ENCODE assay signal across 8 worm cellular contexts in genomic region chrX:12989205-12989604, ce11.
TF ChIP-seq lines count a peak whose summit lies in the region.

F11C1.7 (plus strand) TSS chrX:12989344.

TF ChIP-seq in whole organism, L1 larva, 84 proteins besides CTCF, POLR2A, EP300 and RAD21 (continues in another document):
- no peak for TF ChIP-seq egl-13 (tag; optimal IDR thresholded peaks at IDR 0.05; lab: Kevin White, UChicago)
- no peak for TF ChIP-seq tbx-2 (tag; optimal IDR thresholded peaks at IDR 0.05; lab: Kevin White, UChicago)
- TF ChIP-seq ceh-88 (GFP tag; IDR thresholded peaks at IDR 0.05; lab: Robert Waterston, UW) = no peak
- peak; percentile 12 for TF ChIP-seq rnt-1 (tag; optimal IDR thresholded peaks at IDR 0.05; lab: Kevin White, UChicago)
- peak; percentile 10 for TF ChIP-seq snu-23 (GFP tag; optimal IDR thresholded peaks at IDR 0.05; lab: Kevin White, UChicago)
- no peak for TF ChIP-seq unc-130 (tag; optimal IDR thresholded peaks at IDR 0.05; lab: Kevin White, UChicago)
- TF ChIP-seq nhr-76 (tag; optimal IDR thresholded peaks at IDR 0.05; lab: Kevin White, UChicago) = no peak
- no peak for TF ChIP-seq isw-1 (GFP tag; IDR thresholded peaks at IDR 0.05; lab: Robert Waterston, UW)
- TF ChIP-seq pag-3 (tag; optimal IDR thresholded peaks at IDR 0.05; lab: Kevin White, UChicago; ENCODE audit: borderline replicate concordance, insufficient read depth) = no peak
- TF ChIP-seq hpl-2 (GFP tag; optimal IDR thresholded peaks at IDR 0.05; lab: Kevin White, UChicago) = no peak
- no peak for TF ChIP-seq zip-4 (GFP tag; optimal IDR thresholded peaks at IDR 0.05; lab: Kevin White, UChicago)
- TF ChIP-seq fos-1 (tag; optimal IDR thresholded peaks at IDR 0.05; lab: Kevin White, UChicago) = no peak

TF ChIP-seq in whole organism, L2 larva, 48 proteins besides CTCF, POLR2A, EP300 and RAD21:
- peak; percentile 42 for TF ChIP-seq nhr-25 (tag; optimal IDR thresholded peaks at IDR 0.05; lab: Kevin White, UChicago)
- no peak for TF ChIP-seq blmp-1 (tag; optimal IDR thresholded peaks at IDR 0.05; lab: Kevin White, UChicago; ENCODE audit: insufficient read depth)
- TF ChIP-seq nhr-77 (tag; optimal IDR thresholded peaks at IDR 0.05; lab: Kevin White, UChicago) = no peak
- peak; percentile 40 for TF ChIP-seq nhr-129 (tag; optimal IDR thresholded peaks at IDR 0.05; lab: Kevin White, UChicago)
- TF ChIP-seq lsy-2 (tag; optimal IDR thresholded peaks at IDR 0.05; lab: Kevin White, UChicago) = peak in 1 of 2 experiments; percentile 41
- peak; percentile 23 for TF ChIP-seq crh-2 (tag; optimal IDR thresholded peaks at IDR 0.05; lab: Kevin White, UChicago)
- no peak for TF ChIP-seq lin-13 (GFP tag; optimal IDR thresholded peaks at IDR 0.05; lab: Kevin White, UChicago)
- no peak for TF ChIP-seq R02D3.7 (tag; optimal IDR thresholded peaks at IDR 0.05; lab: Kevin White, UChicago)
- no peak for TF ChIP-seq nhr-23 (tag; optimal IDR thresholded peaks at IDR 0.05; lab: Kevin White, UChicago)
- peak; percentile 26 for TF ChIP-seq C34F6.9 (tag; optimal IDR thresholded peaks at IDR 0.05; lab: Kevin White, UChicago)

TF ChIP-seq in whole organism, L3 larva, 47 proteins besides CTCF, POLR2A, EP300 and RAD21 (continues in another document):
- TF ChIP-seq fos-1 (tag; optimal IDR thresholded peaks at IDR 0.05; lab: Kevin White, UChicago) (no peak), ceh-16 (tag; optimal IDR thresholded peaks at IDR 0.05; lab: Kevin White, UChicago) (no peak), nhr-25 (tag; optimal IDR thresholded peaks at IDR 0.05; lab: Kevin White, UChicago) (no peak), nfya-1 (tag; optimal IDR thresholded peaks at IDR 0.05; lab: Kevin White, UChicago; ENCODE audit: insufficient read depth) (peak; percentile 46), unc-62 (GFP tag; optimal IDR thresholded peaks at IDR 0.05; lab: Kevin White, UChicago) (no peak), eor-1 (tag; optimal IDR thresholded peaks at IDR 0.05; lab: Kevin White, UChicago) (no peak), ceh-28 (tag; optimal IDR thresholded peaks at IDR 0.05; lab: Kevin White, UChicago) (no peak), lin-39 (tag; optimal IDR thresholded peaks at IDR 0.05; lab: Kevin White, UChicago) (peak; percentile 15), nhr-237 (tag; optimal IDR thresholded peaks at IDR 0.05; lab: Kevin White, UChicago) (no peak), nhr-12 (tag; optimal IDR thresholded peaks at IDR 0.05; lab: Kevin White, UChicago) (no peak), zag-1 (tag; optimal IDR thresholded peaks at IDR 0.05; lab: Kevin White, UChicago) (no peak), nhr-67 (tag; optimal IDR thresholded peaks at IDR 0.05; lab: Kevin White, UChicago) (no peak), elt-1 (tag; optimal IDR thresholded peaks at IDR 0.05; lab: Kevin White, UChicago) (no peak)

TF ChIP-seq in whole organism, L4 larva, 104 proteins besides CTCF, POLR2A, EP300 and RAD21 (continues in another document):
- TF ChIP-seq unc-39 (tag; optimal IDR thresholded peaks at IDR 0.05; lab: Kevin White, UChicago) (no peak), hmg-1.1 (GFP tag; IDR thresholded peaks at IDR 0.05; lab: Robert Waterston, UW) (peak; percentile 49; the same call in 1 of the 2 replicates), Y5F2A.4 (GFP tag; optimal IDR thresholded peaks at IDR 0.05; lab: Kevin White, UChicago) (no peak), duxl-1 (tag; optimal IDR thresholded peaks at IDR 0.05; lab: Kevin White, UChicago; ENCODE audit: poor library complexity) (no peak), ceh-28 (tag; optimal IDR thresholded peaks at IDR 0.05; lab: Kevin White, UChicago) (no peak), mes-2 (tag; optimal IDR thresholded peaks at IDR 0.05; lab: Kevin White, UChicago; ENCODE audit: poor library complexity, severe bottlenecking) (peak; percentile 38), snpc-1.2 (GFP tag; IDR thresholded peaks at IDR 0.05; lab: Robert Waterston, UW) (no peak), T26A8.4 (GFP tag; IDR thresholded peaks at IDR 0.05; lab: Robert Waterston, UW) (no peak), arid-1 (GFP tag; conservative IDR thresholded peaks at IDR 0.05; lab: Robert Waterston, UW) (no peak), hlh-11 (tag; optimal IDR thresholded peaks at IDR 0.05; lab: Kevin White, UChicago) (peak; percentile 12), set-16 (GFP tag; IDR thresholded peaks at IDR 0.05; lab: Robert Waterston, UW) (no peak), spr-1 (tag; optimal IDR thresholded peaks at IDR 0.05; lab: Kevin White, UChicago) (no peak)

TF ChIP-seq in whole organism, late embryonic, 69 proteins besides CTCF, POLR2A, EP300 and RAD21:
- no peak for TF ChIP-seq dve-1 (tag; optimal IDR thresholded peaks at IDR 0.05; lab: Kevin White, UChicago)
- TF ChIP-seq ceh-48 (tag; optimal IDR thresholded peaks at IDR 0.05; lab: Kevin White, UChicago) = peak; percentile 81
- TF ChIP-seq ceh-31 (tag; optimal IDR thresholded peaks at IDR 0.05; lab: Kevin White, UChicago) = peak; percentile 3
- TF ChIP-seq nhr-232 (tag; optimal IDR thresholded peaks at IDR 0.05; lab: Kevin White, UChicago) = no peak
- no peak for TF ChIP-seq hlh-13 (GFP tag; optimal IDR thresholded peaks at IDR 0.05; lab: Kevin White, UChicago)
- no peak for TF ChIP-seq mec-3 (tag; optimal IDR thresholded peaks at IDR 0.05; lab: Kevin White, UChicago; ENCODE audit: borderline replicate concordance)

TF ChIP-seq in whole organism, midembryonic, 9 proteins besides CTCF, POLR2A, EP300 and RAD21:
- TF ChIP-seq ztf-29 (GFP tag; IDR thresholded peaks at IDR 0.05; lab: Robert Waterston, UW) (no peak), T22C8.4 (GFP tag; IDR thresholded peaks at IDR 0.05; lab: Robert Waterston, UW) (peak; percentile 47; the same call in 1 of the 2 replicates)
TF ChIP-seq in whole organism, midembryonic: peak in this region for 1.

TF ChIP-seq in whole organism, mixed stage, embryonic, 35 proteins besides CTCF, POLR2A, EP300 and RAD21:
- no peak for TF ChIP-seq snpc-4 (tag; optimal IDR thresholded peaks at IDR 0.05; lab: Kevin White, UChicago)
- TF ChIP-seq pha-4 (tag; optimal IDR thresholded peaks at IDR 0.05; lab: Kevin White, UChicago) = peak; percentile 6
- TF ChIP-seq unc-120 (tag; optimal IDR thresholded peaks at IDR 0.05; lab: Kevin White, UChicago; ENCODE audit: poor library complexity, severe bottlenecking) = peak; percentile 70
- TF ChIP-seq ceh-39 (tag; optimal IDR thresholded peaks at IDR 0.05; lab: Kevin White, UChicago) = peak; percentile 63
- peak; percentile 38 for TF ChIP-seq mep-1 (tag; optimal IDR thresholded peaks at IDR 0.05; lab: Kevin White, UChicago)
- no peak for TF ChIP-seq unc-39 (tag; optimal IDR thresholded peaks at IDR 0.05; lab: Kevin White, UChicago)
TF ChIP-seq in whole organism, mixed stage, embryonic: peak in this region for 4.

TF ChIP-seq in whole organism, young adult, 124 proteins besides CTCF, POLR2A, EP300 and RAD21:
- TF ChIP-seq attf-3 (GFP tag; conservative IDR thresholded peaks at IDR 0.05; lab: Robert Waterston, UW) (peak; percentile 86), ztf-3 (GFP tag; optimal IDR thresholded peaks at IDR 0.05; lab: Kevin White, UChicago) (no peak), dox-1 (GFP tag; IDR thresholded peaks at IDR 0.05; lab: Robert Waterston, UW) (0 out of 2 replicates have a peak, but pooled peaks have one; percentile 32), nhr-80 (tag; optimal IDR thresholded peaks at IDR 0.05; lab: Kevin White, UChicago) (peak; percentile 31), madf-8 (GFP tag; conservative IDR thresholded peaks at IDR 0.05; lab: Robert Waterston, UW) (no peak)
